Worm (Caenorhabditis elegans) whole organism, young adult: Measurements from ENCODE around the gene mab-21.

Experiments used
- F33H1.4 ChIP-seq: fragments of 200-800 bp; sonication (Bioruptor generic); IDR thresholded peaks from 2 replicates; pipeline ENCODE4 v1.3.6; 2022; ENCODE audit warnings: missing genetic modification reagents, missing genetic modification characterization, missing compliant biosample characterization
- bed-1 ChIP-seq: fragments of 200-800 bp; sonication (Bioruptor generic); IDR thresholded peaks from 2 replicates; pipeline ENCODE4 v1.3.6; 2022; ENCODE audit warnings: missing genetic modification reagents, missing genetic modification characterization, missing compliant biosample characterization
- ceh-91 ChIP-seq: fragments of 200-800 bp; sonication (Bioruptor generic); IDR thresholded peaks from 2 replicates; pipeline ENCODE4 v1.3.6; 2022; ENCODE audit warnings: missing genetic modification reagents, missing genetic modification characterization, missing compliant biosample characterization
- rpc-1 ChIP-seq, 2 experiments: fragments of 150-350 bp in 1 of 2; sonication (generic microtip) in 1 of 2; optimal IDR thresholded peaks; 2 replicates each; lab custom pipeline; 2014 to 2018; ENCODE audit warnings: missing biosample characterization in 1 of 2, missing genetic modification characterization in 1 of 2, missing genetic modification reagents in 1 of 2, missing genotype in 1 of 2
- unc-62 ChIP-seq: fragments of 150-350 bp; optimal IDR thresholded peaks from 2 replicates; lab custom pipeline; 2014; ENCODE audit warnings: missing biosample characterization, missing genetic modification reagents, missing genetic modification characterization

- no peak for TF ChIP-seq rpc-1 (optimal IDR thresholded peaks at IDR 0.05; lab: Kevin White, UChicago)
- no peak for TF ChIP-seq rpc-1 (tag; optimal IDR thresholded peaks at IDR 0.05; lab: Kevin White, UChicago)
- peak; percentile 83 for TF ChIP-seq unc-62
- TF ChIP-seq F33H1.4 (GFP tag; lab: Robert Waterston, UW): no peak
- TF ChIP-seq ceh-91: no peak
- TF ChIP-seq bed-1 (GFP tag; lab: Robert Waterston, UW): no peak
Observed at ce11 chrIII:4649363-4649768, 48.8 kb downstream of the mab-21 start.
